Worm (Caenorhabditis elegans) whole organism, L1 larva: ENCODE data around the gene der-2.

Source experiments
- C04F5.9 ChIP-seq: sonication (generic microtip); optimal IDR thresholded peaks from 2 replicates; lab custom pipeline; 2016; ENCODE audit warnings: missing genetic modification characterization, missing compliant biosample characterization
- C16A3.4 ChIP-seq: fragments of 150-350 bp; optimal IDR thresholded peaks from 2 replicates; lab custom pipeline; 2014; ENCODE audit warnings: missing biosample characterization, missing genetic modification characterization
- F16B12.6 ChIP-seq: fragments of 150-350 bp; optimal IDR thresholded peaks from 2 replicates; lab custom pipeline; 2014; ENCODE audit warnings: missing biosample characterization, missing genetic modification characterization
- aha-1 ChIP-seq: fragments of 150-350 bp; optimal IDR thresholded peaks from 2 replicates; lab custom pipeline; 2014; ENCODE audit warnings: missing biosample characterization, missing genetic modification characterization
- aly-2 ChIP-seq: fragments of 150-350 bp; optimal IDR thresholded peaks from 2 replicates; lab custom pipeline; 2014; ENCODE audit warnings: missing biosample characterization, missing genetic modification characterization
- ama-1 ChIP-seq: fragments of 150-350 bp; optimal IDR thresholded peaks from 2 replicates; lab custom pipeline; 2014
- ceh-63 ChIP-seq: fragments of 200-800 bp; sonication (Bioruptor generic); optimal IDR thresholded peaks from 2 replicates; lab custom pipeline; 2018; ENCODE audit warnings: mild to moderate bottlenecking, missing genetic modification characterization, missing compliant biosample characterization
- ceh-82 ChIP-seq, 3 experiments: fragments of 150-350 bp in 1 of 3; sonication (generic microtip) in 2 of 3; optimal IDR thresholded peaks; 2 replicates each; lab custom pipeline; 2014 to 2017; ENCODE audit warnings: missing biosample characterization in 3 of 3, missing genetic modification characterization in 3 of 3
- dsc-1 ChIP-seq: sonication (generic microtip); optimal IDR thresholded peaks from 2 replicates; lab custom pipeline; 2016; ENCODE audit warnings: mild to moderate bottlenecking, missing genetic modification characterization, missing compliant biosample characterization
- efl-3 ChIP-seq: fragments of 200-800 bp; sonication (Bioruptor generic); optimal IDR thresholded peaks from 2 replicates; lab custom pipeline; 2018; ENCODE audit warnings: mild to moderate bottlenecking, missing genetic modification characterization, missing compliant biosample characterization
- egl-13 ChIP-seq: sonication (generic microtip); optimal IDR thresholded peaks from 2 replicates; lab custom pipeline; 2016; ENCODE audit warnings: missing genotype, missing genetic modification reagents, missing genetic modification characterization, missing compliant biosample characterization
- elt-3 ChIP-seq, 6 experiments: fragments of 150-350 bp in 1 of 6; sonication (generic microtip); optimal IDR thresholded peaks; 2 replicates each; lab custom pipeline; 2017 to 2018; ENCODE audit warnings: missing biosample characterization in 6 of 6, missing genetic modification characterization in 6 of 6, inconsistent platforms in 1 of 6
- ets-5 ChIP-seq: fragments of 200-800 bp; sonication (Bioruptor generic); IDR thresholded peaks from 2 replicates; pipeline ENCODE4 v1.3.6; 2022; ENCODE audit warnings: missing genetic modification characterization, missing compliant biosample characterization
- grh-1 ChIP-seq: fragments of 200-800 bp; sonication (Bioruptor generic); IDR thresholded peaks from 2 replicates; pipeline ENCODE4 v1.3.6; 2022; ENCODE audit warnings: missing genetic modification reagents, missing genetic modification characterization, missing compliant biosample characterization
- isw-1 ChIP-seq: fragments of 200-800 bp; sonication (Bioruptor generic); IDR thresholded peaks from 2 replicates; pipeline ENCODE4 v1.3.6; 2022; ENCODE audit warnings: missing genetic modification characterization, missing compliant biosample characterization
- lin-13 ChIP-seq: fragments of 150-350 bp; optimal IDR thresholded peaks from 2 replicates; lab custom pipeline; 2014; ENCODE audit warnings: missing biosample characterization, missing genetic modification reagents, missing genetic modification characterization
- lin-14 ChIP-seq: fragments of 200-800 bp; sonication (Bioruptor generic); optimal IDR thresholded peaks from 2 replicates; lab custom pipeline; 2018; ENCODE audit warnings: mild to moderate bottlenecking, missing genetic modification characterization, moderate library complexity, missing compliant biosample characterization
- lin-15B ChIP-seq: fragments of 150-350 bp; sonication (generic microtip); optimal IDR thresholded peaks from 3 replicates; lab custom pipeline; 2014; ENCODE audit warnings: missing biosample characterization, missing genetic modification characterization
- lin-35 ChIP-seq, 2 experiments: fragments of 150-350 bp; optimal IDR thresholded peaks; 2 replicates each; lab custom pipeline; 2014; ENCODE audit warnings: missing biosample characterization in 2 of 2, missing genetic modification characterization in 2 of 2, missing genetic modification reagents in 2 of 2
- lsy-2 ChIP-seq, 2 experiments: fragments of 150-350 bp; optimal IDR thresholded peaks; 2 replicates each; lab custom pipeline; 2014; ENCODE audit warnings: missing biosample characterization in 2 of 2, missing genetic modification characterization in 2 of 2
- mep-1 ChIP-seq: fragments of 150-350 bp; optimal IDR thresholded peaks from 2 replicates; lab custom pipeline; 2014; ENCODE audit warnings: missing biosample characterization, missing genetic modification characterization
- nhr-11 ChIP-seq: fragments of 150-350 bp; optimal IDR thresholded peaks from 2 replicates; lab custom pipeline; 2014; ENCODE audit warnings: missing biosample characterization, missing genetic modification characterization
- nhr-19 ChIP-seq: fragments of 200-800 bp; sonication (Bioruptor generic); conservative IDR thresholded peaks from 2 replicates; pipeline ENCODE4 v1.3.6; 2022; ENCODE audit warnings: missing genetic modification characterization, missing compliant biosample characterization
- nhr-237 ChIP-seq: fragments of 150-350 bp; optimal IDR thresholded peaks from 2 replicates; lab custom pipeline; 2014; ENCODE audit warnings: missing biosample characterization, missing genetic modification characterization
- nhr-47 ChIP-seq: sonication (generic microtip); optimal IDR thresholded peaks from 2 replicates; lab custom pipeline; 2016; ENCODE audit warnings: mild to moderate bottlenecking, missing genetic modification characterization, moderate library complexity, missing compliant biosample characterization
- nhr-71 ChIP-seq: sonication (generic microtip); optimal IDR thresholded peaks from 2 replicates; lab custom pipeline; 2016; ENCODE audit warnings: mild to moderate bottlenecking, missing genetic modification characterization, moderate library complexity, missing compliant biosample characterization
- nhr-85 ChIP-seq: sonication (generic microtip); peaks from one replicate; lab custom pipeline; 2016; ENCODE audit warnings: missing genetic modification characterization, inconsistent platforms, missing compliant biosample characterization
- nhr-90 ChIP-seq: sonication (generic microtip); optimal IDR thresholded peaks from 2 replicates; lab custom pipeline; 2016; ENCODE audit warnings: mild to moderate bottlenecking, missing genetic modification characterization, missing compliant biosample characterization; ENCODE audit not compliant: poor library complexity
- pax-3 ChIP-seq: fragments of 200-800 bp; sonication (Bioruptor generic); optimal IDR thresholded peaks from 2 replicates; lab custom pipeline; 2018; ENCODE audit warnings: mild to moderate bottlenecking, missing genetic modification characterization, moderate library complexity, missing compliant biosample characterization
- rnt-1 ChIP-seq: sonication (generic microtip); optimal IDR thresholded peaks from 2 replicates; lab custom pipeline; 2016; ENCODE audit warnings: mild to moderate bottlenecking, missing genetic modification characterization, moderate library complexity, missing compliant biosample characterization
- skn-1 ChIP-seq: fragments of 150-350 bp; optimal IDR thresholded peaks from 2 replicates; lab custom pipeline; 2014; ENCODE audit warnings: missing biosample characterization, missing genetic modification characterization
- snpc-4 ChIP-seq: fragments of 150-350 bp; optimal IDR thresholded peaks from 2 replicates; lab custom pipeline; 2014; ENCODE audit warnings: missing biosample characterization, missing genetic modification characterization
- sup-37 ChIP-seq: fragments of 200-800 bp; sonication (Bioruptor generic); optimal IDR thresholded peaks from 2 replicates; lab custom pipeline; 2018; ENCODE audit warnings: mild to moderate bottlenecking, missing genetic modification characterization, missing compliant biosample characterization
- swsn-7 ChIP-seq: sonication (generic microtip); optimal IDR thresholded peaks from 2 replicates; lab custom pipeline; 2016; ENCODE audit warnings: missing genetic modification characterization, missing compliant biosample characterization
- unc-30 ChIP-seq: sonication (generic microtip); optimal IDR thresholded peaks from 2 replicates; lab custom pipeline; 2017; ENCODE audit warnings: missing biosample characterization, missing genetic modification characterization
- unc-62 ChIP-seq: fragments of 150-350 bp; optimal IDR thresholded peaks from 2 replicates; lab custom pipeline; 2014; ENCODE audit warnings: missing biosample characterization, missing genetic modification reagents, missing genetic modification characterization
- vab-15 ChIP-seq: sonication (generic microtip); optimal IDR thresholded peaks from 2 replicates; lab custom pipeline; 2017; ENCODE audit warnings: missing genotype, mild to moderate bottlenecking, missing genetic modification characterization, missing compliant biosample characterization
- ztf-4 ChIP-seq: fragments of 150-350 bp; optimal IDR thresholded peaks from 2 replicates; lab custom pipeline; 2014; ENCODE audit warnings: missing biosample characterization, missing genetic modification characterization

Gene der-2

DNA sequence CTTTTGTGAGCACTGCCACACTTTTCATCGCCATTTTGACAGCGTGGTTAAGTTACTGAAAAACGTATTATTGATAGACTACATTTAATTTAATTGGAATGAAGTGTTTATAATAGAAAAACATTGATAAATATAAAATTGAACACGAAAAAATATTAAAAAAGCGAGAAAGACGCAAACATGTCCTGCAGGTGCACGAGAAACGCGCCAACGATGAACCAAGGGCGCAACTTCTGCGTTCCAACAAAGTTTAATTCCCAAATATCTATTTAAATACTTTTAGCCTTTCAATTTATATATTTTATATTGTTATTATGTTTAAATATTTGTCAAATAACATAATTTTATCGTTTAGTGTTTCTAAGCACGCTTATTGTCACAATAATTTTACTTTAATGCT is 11.2 kb upstream of the der-2 start, which contains the start of gene ndus-8 (continued):
- TF ChIP-seq nhr-90 (tag; lab: Kevin White, UChicago) (peak; percentile 78), aha-1 (no peak), elt-3 (tag; optimal IDR thresholded peaks at IDR 0.05; lab: Kevin White, UChicago) (peak in 1 of 6 experiments; percentile 53), skn-1 (tag; lab: Kevin White, UChicago) (peak; percentile 57), snpc-4 (tag; lab: Kevin White, UChicago) (peak; percentile 52), dsc-1 (tag; lab: Kevin White, UChicago) (peak; percentile 78), egl-13 (tag; lab: Kevin White, UChicago) (peak; percentile 18), lin-15B (tag; lab: Kevin White, UChicago) (peak; percentile 39), ama-1 (lab: Kevin White, UChicago) (no peak), lin-13 (peak; percentile 41), unc-62 (GFP tag; lab: Kevin White, UChicago) (no peak), efl-3 (no peak), pax-3 (tag; lab: Kevin White, UChicago) (no peak), nhr-237 (tag; lab: Kevin White, UChicago) (no peak), sup-37 (GFP tag; lab: Kevin White, UChicago) (no peak), nhr-11 (tag; lab: Kevin White, UChicago) (no peak), swsn-7 (peak; percentile 78), ztf-4 (tag; lab: Kevin White, UChicago) (no peak), C16A3.4 (tag; lab: Kevin White, UChicago) (peak; percentile 79), nhr-19 (GFP tag; lab: Robert Waterston, UW) (peak; percentile 84), grh-1 (no peak), mep-1 (tag; lab: Kevin White, UChicago) (peak; percentile 95)

DNA sequence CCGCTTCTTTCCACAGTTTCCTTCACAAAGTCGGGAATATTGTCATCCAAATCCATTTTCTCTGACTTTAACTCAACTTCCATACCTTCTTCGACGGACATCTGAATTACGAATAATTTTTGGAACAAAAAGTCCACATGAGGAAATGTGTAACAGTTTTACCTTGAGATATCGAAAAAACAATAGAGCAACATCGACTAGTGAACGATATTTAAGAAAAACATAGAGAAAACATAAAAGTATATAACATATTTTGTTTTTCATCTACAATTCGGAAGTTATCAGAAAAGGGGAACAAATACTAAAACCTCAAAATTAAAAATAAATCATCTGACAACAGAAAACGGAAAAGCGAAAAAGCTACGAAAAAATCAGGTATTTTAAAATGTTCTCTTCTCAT is 9.9 kb upstream of the der-2 start, which contains the start of gene adr-2:
TSS of gene adr-2 (minus strand) at position 101 of the 400 bp plus-strand sequence.
- no peak for TF ChIP-seq F16B12.6 (tag; lab: Kevin White, UChicago)
- no peak for TF ChIP-seq rnt-1 (tag; lab: Kevin White, UChicago)
- no peak for TF ChIP-seq C04F5.9 (tag; lab: Kevin White, UChicago)
- no peak for TF ChIP-seq grh-1
- TF ChIP-seq nhr-237 (tag; lab: Kevin White, UChicago), result no peak
- no peak for TF ChIP-seq aly-2
- no peak for TF ChIP-seq nhr-71 (tag; lab: Kevin White, UChicago)
- TF ChIP-seq isw-1 (GFP tag; lab: Robert Waterston, UW), result no peak
- no peak for TF ChIP-seq nhr-19 (GFP tag; lab: Robert Waterston, UW)
- no peak for TF ChIP-seq lin-13
- no peak for TF ChIP-seq nhr-47 (tag; lab: Kevin White, UChicago)
- no peak for TF ChIP-seq vab-15 (tag; lab: Kevin White, UChicago)
- no peak for TF ChIP-seq nhr-85 (tag; lab: Kevin White, UChicago)
- no peak for TF ChIP-seq ceh-63 (GFP tag; lab: Kevin White, UChicago)
- no peak for TF ChIP-seq unc-62 (GFP tag; lab: Kevin White, UChicago)
- TF ChIP-seq ets-5 (GFP tag; lab: Robert Waterston, UW), result no peak
- TF ChIP-seq, all 84 proteins: peak for 0

DNA sequence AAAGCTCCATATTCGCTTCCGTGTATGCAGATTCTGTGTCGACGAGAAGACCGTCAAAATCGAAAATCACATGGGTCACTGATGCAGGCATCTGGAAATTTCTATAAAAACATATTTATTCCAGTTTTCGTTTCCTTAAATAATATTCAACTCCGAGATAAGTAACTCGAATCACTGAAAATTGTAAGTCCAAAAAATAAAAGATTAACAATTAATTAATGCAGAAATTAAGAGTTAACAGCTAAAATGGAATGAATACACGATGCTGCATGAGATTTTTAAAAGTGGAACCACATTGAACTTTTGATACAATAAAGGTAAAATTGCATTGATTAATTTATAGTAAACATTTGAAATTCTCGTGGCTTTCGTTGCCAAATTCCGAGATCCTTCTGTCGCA is 7.9 kb upstream of the der-2 start, which contains the start of gene R151.10:
TSS of gene R151.10 (minus strand) at position 101 of the 400 bp plus-strand sequence.
- TF ChIP-seq lsy-2 (tag; optimal IDR thresholded peaks at IDR 0.05; lab: Kevin White, UChicago), result no peak
- no peak for TF ChIP-seq efl-3
- no peak for TF ChIP-seq ceh-82 (tag; optimal IDR thresholded peaks at IDR 0.05; lab: Kevin White, UChicago)
- no peak for TF ChIP-seq isw-1 (GFP tag; lab: Robert Waterston, UW)
- no peak for TF ChIP-seq nhr-90 (tag; lab: Kevin White, UChicago)
- TF ChIP-seq lin-35 (GFP tag; optimal IDR thresholded peaks at IDR 0.05; lab: Kevin White, UChicago), result no peak
- no peak for TF ChIP-seq lin-14 (GFP tag; lab: Kevin White, UChicago)
- no peak for TF ChIP-seq ets-5 (GFP tag; lab: Robert Waterston, UW)
- no peak for TF ChIP-seq vab-15 (tag; lab: Kevin White, UChicago)
- no peak for TF ChIP-seq unc-30 (tag; lab: Kevin White, UChicago)
- TF ChIP-seq, all 84 proteins: peak for 0
